Worm (Caenorhabditis elegans) whole organism, young adult: ENCODE data around the gene R07E5.11.

Source experiments
- somi-1 ChIP-seq: fragments of 200-800 bp; sonication (Bioruptor generic); optimal IDR thresholded peaks from 2 replicates; lab custom pipeline; 2018; ENCODE audit warnings: mild to moderate bottlenecking, missing genetic modification characterization, missing compliant biosample characterization
- unc-130 ChIP-seq: sonication (generic microtip); optimal IDR thresholded peaks from 2 replicates; lab custom pipeline; 2016; ENCODE audit warnings: missing genetic modification reagents, missing genetic modification characterization, missing compliant biosample characterization

- TF ChIP-seq unc-130 (GFP tag; lab: Kevin White, UChicago) (no peak), somi-1 (GFP tag; lab: Kevin White, UChicago) (no peak)
Measured at ce11 chrIII:4367649-4368048, 47.4 kb downstream of the R07E5.11 start, which contains the start of gene ckb-2.
